Worm (Caenorhabditis elegans): ENCODE results near the gene nac-1.
A peak's percentile ranks its signal among the peaks of the same experiment; 100 is the strongest.

nac-1 gene

DNA sequence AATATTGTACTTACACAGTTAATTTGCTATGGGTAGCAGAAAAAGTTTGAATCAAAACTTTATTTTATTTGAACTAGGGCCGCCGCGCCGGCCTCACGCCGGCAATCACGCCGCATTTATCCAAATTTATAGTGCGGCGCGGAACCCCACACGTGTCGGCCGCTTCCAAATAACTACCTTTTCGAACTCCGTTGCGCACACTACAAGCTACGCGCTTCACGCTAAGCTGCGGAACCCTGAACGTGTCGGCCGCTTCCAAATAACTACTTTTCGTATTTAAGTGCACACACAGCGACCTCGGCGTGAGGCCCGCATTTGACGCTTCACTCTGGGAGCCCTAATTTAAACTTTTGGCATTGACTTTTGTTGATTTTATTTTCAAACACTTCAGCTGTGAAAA is 36.5 kb downstream of the nac-1 start:
- TF ChIP-seq T22C8.4 (GFP tag; IDR thresholded peaks at IDR 0.05) = no peak

DNA sequence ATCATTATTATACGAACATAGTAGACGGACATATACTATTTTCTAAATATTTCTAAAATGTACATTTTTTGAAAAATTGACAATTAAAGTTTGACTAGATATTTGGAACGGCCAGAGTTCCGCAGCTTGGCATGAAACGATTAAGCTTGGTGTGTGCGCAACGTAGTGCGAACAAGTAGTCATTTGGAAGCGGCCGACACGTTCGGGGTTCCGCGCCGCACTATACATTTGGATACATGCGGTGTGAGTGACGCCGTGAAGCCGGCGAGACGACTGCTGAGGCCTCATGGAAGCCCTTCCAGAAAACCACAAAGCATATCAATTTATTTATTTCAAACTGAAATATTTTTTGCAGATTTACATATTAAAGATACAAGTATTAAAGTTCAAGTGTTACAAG is 43.2 kb downstream of the nac-1 start:
- TF ChIP-seq cog-1 (tag; optimal IDR thresholded peaks at IDR 0.05) (no peak), T22C8.4 (GFP tag; IDR thresholded peaks at IDR 0.05) (no peak)

DNA sequence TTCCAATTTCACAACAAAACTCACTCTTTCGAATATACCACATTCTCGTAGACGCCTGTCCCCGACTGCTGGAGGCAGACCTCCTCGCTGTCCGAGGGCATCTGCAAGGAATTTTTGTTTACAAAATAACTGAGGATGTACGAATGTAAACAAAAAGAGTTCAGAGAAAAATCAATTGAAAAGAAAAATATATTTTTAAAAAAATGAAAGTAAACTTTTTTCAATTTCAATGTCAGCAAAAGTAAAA is 51.2 kb downstream of the nac-1 start, which contains the start of gene mrp-5:
mrp-5 (minus strand) TSS at position 101 of the 247 bp plus-strand sequence.
- TF ChIP-seq ref-1 (GFP tag; conservative IDR thresholded peaks at IDR 0.05) (no peak), med-1 (GFP tag; optimal IDR thresholded peaks at IDR 0.05; ENCODE audit: insufficient read depth) (no peak), tab-1 (GFP tag; IDR thresholded peaks at IDR 0.05) (no peak), klf-2 (GFP tag; conservative IDR thresholded peaks at IDR 0.05) (no peak), ztf-29 (GFP tag; IDR thresholded peaks at IDR 0.05) (no peak), cog-1 (tag; optimal IDR thresholded peaks at IDR 0.05) (no peak), ztf-23 (GFP tag; IDR thresholded peaks at IDR 0.05) (no peak), flt-1 (GFP tag; IDR thresholded peaks at IDR 0.05) (no peak), T22C8.4 (GFP tag; IDR thresholded peaks at IDR 0.05) (no peak)

DNA sequence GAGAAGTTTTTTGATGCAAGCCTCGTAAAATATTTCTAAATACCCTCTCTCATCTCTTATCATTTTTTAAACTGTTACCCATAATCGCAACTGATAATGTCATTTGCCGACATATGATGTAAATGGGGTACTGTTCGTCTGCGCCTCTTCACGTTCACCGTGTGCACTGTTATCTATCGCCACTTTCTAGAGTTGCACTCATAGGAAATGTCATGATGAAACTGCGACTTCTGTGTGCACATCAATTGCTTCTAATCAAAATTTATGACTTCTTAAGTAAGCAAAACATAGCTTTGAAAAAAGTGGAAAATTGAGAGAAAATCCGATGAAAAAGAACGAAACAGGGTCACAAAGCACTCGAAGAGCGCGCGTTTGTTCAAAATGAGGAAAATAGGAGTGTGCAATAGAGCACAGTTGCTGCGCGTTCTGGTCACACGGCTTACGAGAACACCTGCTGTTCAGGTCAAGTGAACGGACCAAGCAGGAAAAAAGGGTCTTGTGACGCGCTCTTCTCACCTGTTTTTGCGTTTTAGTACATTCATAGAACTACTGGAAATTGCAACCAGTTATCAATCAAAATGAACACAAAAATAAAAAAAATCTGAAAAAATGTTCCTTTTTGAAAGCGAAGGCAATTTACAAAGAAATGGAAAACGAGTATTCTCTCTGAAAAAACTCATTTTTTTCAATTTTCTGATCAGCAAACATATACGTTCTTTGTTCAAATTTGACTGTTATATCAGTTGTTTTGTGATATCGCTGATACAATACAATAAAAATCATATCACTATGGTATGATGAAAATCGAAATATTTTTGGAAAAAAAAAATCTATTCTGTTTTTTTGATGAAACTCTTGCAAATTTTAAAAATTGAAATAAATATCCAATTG is 51.8 kb downstream of the nac-1 start:
- TF ChIP-seq ref-1 (GFP tag; conservative IDR thresholded peaks at IDR 0.05) = no peak
- TF ChIP-seq ztf-29 (GFP tag; IDR thresholded peaks at IDR 0.05) = 0 out of 2 replicates have a peak, but pooled peaks have one; percentile 12
- TF ChIP-seq med-1 (GFP tag; optimal IDR thresholded peaks at IDR 0.05; ENCODE audit: insufficient read depth) = no peak
- TF ChIP-seq T22C8.4 (GFP tag; IDR thresholded peaks at IDR 0.05) = no peak
- TF ChIP-seq cog-1 (tag; optimal IDR thresholded peaks at IDR 0.05) = no peak
- no peak for TF ChIP-seq flt-1 (GFP tag; IDR thresholded peaks at IDR 0.05)
- no peak for TF ChIP-seq ztf-23 (GFP tag; IDR thresholded peaks at IDR 0.05)
- no peak for TF ChIP-seq tab-1 (GFP tag; IDR thresholded peaks at IDR 0.05)
- TF ChIP-seq klf-2 (GFP tag; conservative IDR thresholded peaks at IDR 0.05) = no peak

DNA sequence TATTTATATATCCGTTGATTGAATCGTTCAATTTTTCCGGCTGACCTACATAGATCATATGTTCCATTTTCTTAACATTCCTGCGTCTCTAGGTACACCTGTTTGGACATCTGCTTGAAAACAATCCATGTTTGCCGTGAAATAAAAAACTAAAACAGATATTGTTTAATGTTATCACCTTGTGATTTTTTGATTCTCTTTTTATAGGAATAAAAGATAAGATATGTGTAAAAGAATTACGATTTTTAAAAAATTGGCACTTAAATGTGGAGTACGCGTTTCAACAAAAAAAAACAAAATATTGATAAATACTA is 52.4 kb downstream of the nac-1 start:
- TF ChIP-seq klf-2 (GFP tag; conservative IDR thresholded peaks at IDR 0.05) = no peak
- no peak for TF ChIP-seq T22C8.4 (GFP tag; IDR thresholded peaks at IDR 0.05)
- no peak for TF ChIP-seq tab-1 (GFP tag; IDR thresholded peaks at IDR 0.05)
- no peak for TF ChIP-seq cog-1 (tag; optimal IDR thresholded peaks at IDR 0.05)
- TF ChIP-seq flt-1 (GFP tag; IDR thresholded peaks at IDR 0.05) = no peak
- no peak for TF ChIP-seq ztf-23 (GFP tag; IDR thresholded peaks at IDR 0.05)
